Worm (Caenorhabditis elegans): ENCODE data around the gene T04A8.18.
"Not testable (repeated sequence)": the region's sequence is repeated elsewhere in the genome, so short reads cannot be mapped to it uniquely, and the experiment has no call there.

T04A8.18 gene

DNA sequence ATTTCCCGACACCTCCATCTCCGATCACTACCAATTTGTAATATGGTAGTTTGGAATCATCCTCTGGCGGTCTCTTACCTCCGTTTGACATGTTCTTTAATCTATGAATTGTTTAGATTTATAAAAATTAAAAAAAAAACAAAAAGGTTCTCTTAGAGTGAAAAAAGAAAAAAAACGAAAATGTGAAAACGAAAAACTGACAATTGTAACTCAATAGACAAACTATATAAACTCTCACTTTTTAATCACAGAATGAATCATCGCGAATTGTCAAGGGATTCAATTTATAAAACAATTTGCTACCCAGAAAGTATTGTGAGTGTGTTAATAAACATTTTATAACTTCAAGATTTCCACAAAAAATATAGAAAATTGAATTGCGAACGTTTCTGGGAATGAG, 31.0 kb downstream of the T04A8.18 start, which contains the start of gene ras-2:
ras-2 (minus strand) TSS at position 101 of the 400 bp plus-strand sequence.
- TF ChIP-seq ztf-11 (tag; optimal IDR thresholded peaks at IDR 0.05) (no peak), elt-1 (tag; optimal IDR thresholded peaks at IDR 0.05) (no peak), dmd-4 (tag; optimal IDR thresholded peaks at IDR 0.05) (no peak), skn-1 (tag; optimal IDR thresholded peaks at IDR 0.05) (no peak), alr-1 (tag; optimal IDR thresholded peaks at IDR 0.05) (no peak), fos-1 (tag; optimal IDR thresholded peaks at IDR 0.05) (no peak), nhr-6 (tag; optimal IDR thresholded peaks at IDR 0.05) (no peak), Y55F3AM.14 (GFP tag; optimal IDR thresholded peaks at IDR 0.05) (no peak), nhr-77 (tag; optimal IDR thresholded peaks at IDR 0.05) (no peak), F13H6.1 (tag; optimal IDR thresholded peaks at IDR 0.05) (no peak), sma-3 (GFP tag; optimal IDR thresholded peaks at IDR 0.05) (no peak), ama-1 (optimal IDR thresholded peaks at IDR 0.05) (no peak), ceh-16 (tag; optimal IDR thresholded peaks at IDR 0.05) (no peak), nhr-11 (tag; optimal IDR thresholded peaks at IDR 0.05) (no peak), nhr-25 (tag; optimal IDR thresholded peaks at IDR 0.05) (no peak)

DNA sequence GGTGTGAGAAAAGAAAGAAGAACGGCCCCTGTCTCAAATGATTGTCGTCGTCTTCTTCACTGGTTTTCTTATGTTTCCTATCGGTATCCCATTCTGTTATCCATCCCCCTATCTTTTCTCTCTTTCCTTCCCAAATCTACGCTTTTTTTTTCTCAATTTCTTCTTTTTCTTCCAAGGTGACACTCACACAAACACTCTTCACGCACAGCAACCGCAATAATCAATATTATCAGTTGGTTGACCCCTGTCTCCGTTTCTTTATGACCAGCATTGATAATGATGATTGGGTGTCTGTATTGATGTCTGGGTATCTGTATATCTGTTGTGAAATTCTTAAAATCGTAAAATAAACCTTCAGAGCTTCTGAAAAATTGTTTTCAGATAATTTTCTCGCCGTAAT, 31.8 kb downstream of the T04A8.18 start:
- peak; percentile 29 for TF ChIP-seq crh-2 (tag; optimal IDR thresholded peaks at IDR 0.05)
- peak; percentile 27 for TF ChIP-seq nhr-129 (tag; optimal IDR thresholded peaks at IDR 0.05)
- TF ChIP-seq lin-11 (tag; optimal IDR thresholded peaks at IDR 0.05) = no peak
- TF ChIP-seq fos-1 (tag; optimal IDR thresholded peaks at IDR 0.05) = peak; percentile 78
- TF ChIP-seq lsy-2 (tag; optimal IDR thresholded peaks at IDR 0.05) = peak in 1 of 2 experiments; percentile 28
- TF ChIP-seq nhr-21 (tag; optimal IDR thresholded peaks at IDR 0.05) = no peak

DNA sequence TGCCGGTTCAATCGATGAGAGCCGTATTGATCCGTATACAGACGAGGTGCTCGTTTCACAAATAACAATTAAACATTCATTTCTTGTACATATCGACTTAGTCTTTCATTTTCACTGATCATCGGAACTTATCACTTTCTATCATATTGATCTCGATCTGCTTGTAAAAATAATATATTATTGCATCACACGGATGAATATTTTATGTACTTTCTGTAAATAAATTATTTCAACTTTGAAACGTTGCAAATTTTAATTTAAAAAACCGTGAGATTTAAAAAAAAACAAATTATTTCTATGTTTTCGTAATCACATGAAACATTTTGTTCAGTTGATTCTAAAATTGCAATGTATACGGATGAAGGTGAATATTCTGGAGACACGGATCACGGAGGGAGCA, 33.6 kb downstream of the T04A8.18 start, which contains the start of gene twk-6:
twk-6 (plus strand) TSS at position 301 of the 400 bp plus-strand sequence.
- TF ChIP-seq ztf-4, alr-1, lin-11 (tag; optimal IDR thresholded peaks at IDR 0.05): not testable (repeated sequence)

ce11 chrIII:4745934-4746333, 36.9 kb downstream of the T04A8.18 start, which contains the start of gene F17C8.6:
TSS of gene F17C8.6 (minus strand) at chrIII:4746034.
- no peak for TF ChIP-seq nhr-129 (tag; optimal IDR thresholded peaks at IDR 0.05)
- TF ChIP-seq crh-2 (tag; optimal IDR thresholded peaks at IDR 0.05) = no peak
- no peak for TF ChIP-seq ztf-1 (GFP tag; conservative IDR thresholded peaks at IDR 0.05)
- TF ChIP-seq nhr-11 (tag; optimal IDR thresholded peaks at IDR 0.05) = no peak
- TF ChIP-seq peb-1 (tag; optimal IDR thresholded peaks at IDR 0.05) = no peak
- TF ChIP-seq unc-39 (tag; optimal IDR thresholded peaks at IDR 0.05) = no peak
- no peak for TF ChIP-seq alr-1 (tag; optimal IDR thresholded peaks at IDR 0.05)
- TF ChIP-seq ztf-11 (tag; optimal IDR thresholded peaks at IDR 0.05) = no peak
- TF ChIP-seq unc-62 (GFP tag; optimal IDR thresholded peaks at IDR 0.05) = no peak
- TF ChIP-seq sma-3 (GFP tag; optimal IDR thresholded peaks at IDR 0.05) = no peak
- no peak for TF ChIP-seq R02D3.7 (tag; optimal IDR thresholded peaks at IDR 0.05)
- TF ChIP-seq mab-5 (tag; optimal IDR thresholded peaks at IDR 0.05) = no peak
- TF ChIP-seq blmp-1 (tag; optimal IDR thresholded peaks at IDR 0.05; ENCODE audit: insufficient read depth) = no peak

DNA sequence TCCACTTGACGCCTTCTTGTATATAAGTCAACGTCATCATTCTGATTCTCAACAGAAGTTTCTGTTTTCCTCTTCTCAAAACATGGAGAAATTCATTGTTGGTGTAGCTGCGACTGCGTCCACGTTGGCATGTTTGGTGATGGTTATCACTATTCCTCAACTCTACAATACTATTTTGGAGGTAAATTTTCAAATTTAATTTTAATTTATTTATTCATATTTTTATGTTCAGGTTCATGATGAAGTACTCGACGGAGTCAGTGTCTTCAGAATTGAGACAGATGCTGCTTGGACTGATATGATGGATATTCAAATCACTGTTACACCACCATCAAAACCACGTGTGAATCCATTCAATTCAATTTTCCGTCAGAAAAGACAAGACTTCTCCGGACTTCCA, 39.1 kb downstream of the T04A8.18 start, which contains the start of gene col-89:
col-89 (plus strand) TSS at position 19 of the 400 bp plus-strand sequence.
- no peak for TF ChIP-seq egl-27 (tag; optimal IDR thresholded peaks at IDR 0.05)
- no peak for TF ChIP-seq alr-1 (tag; optimal IDR thresholded peaks at IDR 0.05)
- no peak for TF ChIP-seq nhr-10 (tag; optimal IDR thresholded peaks at IDR 0.05)

- no peak for TF ChIP-seq mab-5 (tag; optimal IDR thresholded peaks at IDR 0.05)
- TF ChIP-seq nhr-21 (tag; optimal IDR thresholded peaks at IDR 0.05) = no peak
- TF ChIP-seq skn-1 (tag; optimal IDR thresholded peaks at IDR 0.05) = no peak
- TF ChIP-seq zag-1 (tag; optimal IDR thresholded peaks at IDR 0.05) = no peak
- TF ChIP-seq sma-3 (GFP tag; optimal IDR thresholded peaks at IDR 0.05) = no peak
- no peak for TF ChIP-seq unc-39 (tag; optimal IDR thresholded peaks at IDR 0.05)
- TF ChIP-seq elt-3 (tag; optimal IDR thresholded peaks at IDR 0.05) = no peak
- no peak for TF ChIP-seq sma-9 (GFP tag; optimal IDR thresholded peaks at IDR 0.05)
- TF ChIP-seq sma-9 (tag; optimal IDR thresholded peaks at IDR 0.05) = no peak
- no peak for TF ChIP-seq lin-39 (tag; optimal IDR thresholded peaks at IDR 0.05)
- TF ChIP-seq gmeb-1 (tag; optimal IDR thresholded peaks at IDR 0.05) = no peak
- TF ChIP-seq nhr-23 (tag; optimal IDR thresholded peaks at IDR 0.05) = no peak
- TF ChIP-seq ztf-4 (tag; optimal IDR thresholded peaks at IDR 0.05) = no peak
- no peak for TF ChIP-seq unc-62 (GFP tag; optimal IDR thresholded peaks at IDR 0.05)
Measured at ce11 chrIII:4748666-4749065, 39.7 kb downstream of the T04A8.18 start.
